Worm (Caenorhabditis elegans) whole organism, midembryonic: Measurements from ENCODE around the gene nstp-1.

ENCODE experiments used
- T22C8.4 ChIP-seq: fragments of 200-800 bp; sonication (Bioruptor generic); IDR thresholded peaks from 2 replicates; pipeline ENCODE4 v1.3.6; 2022; ENCODE audit warnings: missing genetic modification characterization, missing compliant biosample characterization
- cog-1 ChIP-seq: sonication (generic microtip); optimal IDR thresholded peaks from 2 replicates; lab custom pipeline; 2016; ENCODE audit warnings: missing genetic modification characterization, missing compliant biosample characterization
- flt-1 ChIP-seq: fragments of 200-800 bp; sonication (Bioruptor generic); IDR thresholded peaks from 2 replicates; pipeline ENCODE4 v1.3.6; 2022; ENCODE audit warnings: missing genetic modification characterization, missing compliant biosample characterization
- klf-2 ChIP-seq: fragments of 200-800 bp; sonication (Bioruptor generic); conservative IDR thresholded peaks from 2 replicates; pipeline ENCODE4 v1.3.6; 2022; ENCODE audit warnings: missing genetic modification reagents, missing genetic modification characterization, missing compliant biosample characterization
- med-1 ChIP-seq: sonication (generic microtip); optimal IDR thresholded peaks from 2 replicates; lab custom pipeline; 2017; ENCODE audit warnings: missing genetic modification characterization, mild to moderate bottlenecking, missing compliant biosample characterization, antibody characterized with exemption, missing genetic modification reagents; ENCODE audit not compliant: insufficient read depth
- ref-1 ChIP-seq: fragments of 200-800 bp; sonication (Bioruptor generic); conservative IDR thresholded peaks from 2 replicates; pipeline ENCODE4 v1.3.6; 2022; ENCODE audit warnings: missing genetic modification reagents, missing genetic modification characterization, missing compliant biosample characterization
- tab-1 ChIP-seq: fragments of 200-800 bp; sonication (Bioruptor generic); IDR thresholded peaks from 2 replicates; pipeline ENCODE4 v1.3.6; 2022; ENCODE audit warnings: missing genetic modification characterization, missing compliant biosample characterization
- ztf-23 ChIP-seq: fragments of 200-800 bp; sonication (Bioruptor generic); IDR thresholded peaks from 2 replicates; pipeline ENCODE4 v1.3.6; 2022; ENCODE audit warnings: missing genetic modification reagents, missing genetic modification characterization, missing compliant biosample characterization
- ztf-29 ChIP-seq: fragments of 200-800 bp; sonication (Bioruptor generic); IDR thresholded peaks from 2 replicates; pipeline ENCODE4 v1.3.6; 2022; ENCODE audit warnings: missing genetic modification reagents, missing genetic modification characterization, missing compliant biosample characterization

The nstp-1 gene

DNA sequence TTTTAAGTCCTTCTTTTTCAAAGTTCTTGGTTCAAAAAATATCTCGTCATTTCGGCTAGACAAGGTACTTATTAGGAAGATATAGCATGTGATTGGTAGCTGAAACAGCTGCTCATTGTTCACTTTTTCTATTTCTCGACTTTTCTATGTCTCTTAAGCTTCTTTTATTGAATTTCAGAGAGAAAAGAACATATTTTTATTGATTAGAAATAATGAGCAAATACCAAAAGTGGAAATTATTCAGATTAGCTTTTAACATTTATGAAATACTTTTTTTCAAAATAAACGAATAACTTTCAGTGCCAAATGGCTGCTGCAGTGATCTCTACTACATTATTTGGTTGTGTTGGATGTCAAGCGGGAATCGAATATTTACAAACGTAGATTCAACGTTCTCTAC, at the start of gene nstp-1:
Gene nstp-1, plus strand, starts transcription at position 301 of the 400 bp plus-strand sequence.
- TF ChIP-seq ref-1 (GFP tag; lab: Robert Waterston, UW) = no peak
- TF ChIP-seq ztf-23 (GFP tag; lab: Robert Waterston, UW) = no peak
- no peak for TF ChIP-seq med-1
- TF ChIP-seq cog-1 (tag; lab: Kevin White, UChicago) = no peak
- no peak for TF ChIP-seq ztf-29 (GFP tag; lab: Robert Waterston, UW)
- TF ChIP-seq klf-2 (GFP tag; lab: Robert Waterston, UW) = no peak
- TF ChIP-seq tab-1 (GFP tag; lab: Robert Waterston, UW) = no peak
- no peak for TF ChIP-seq T22C8.4 (GFP tag; lab: Robert Waterston, UW)
- no peak for TF ChIP-seq flt-1 (GFP tag; lab: Robert Waterston, UW)

DNA sequence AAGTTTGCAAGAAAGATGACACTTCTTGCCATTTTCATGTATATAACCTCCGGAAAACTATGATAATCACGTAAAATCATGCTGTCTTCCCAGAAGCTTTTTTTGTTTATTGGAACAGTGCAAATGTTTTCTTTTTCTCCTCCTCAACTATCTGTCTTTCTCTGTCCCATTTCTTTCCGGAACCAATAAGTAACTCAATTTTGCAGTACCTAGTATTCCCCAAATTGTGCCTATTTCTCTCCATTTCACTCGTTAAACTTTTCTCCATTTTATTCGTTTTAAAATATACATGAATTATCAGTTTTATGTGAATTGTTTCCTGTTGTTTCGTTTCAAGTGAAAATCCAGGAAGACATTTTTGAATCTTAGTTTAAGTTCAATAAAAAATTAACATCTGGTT, 41.2 kb upstream of the nstp-1 start:
- no peak for TF ChIP-seq ztf-23 (GFP tag; lab: Robert Waterston, UW)
- TF ChIP-seq med-1 = no peak
- TF ChIP-seq flt-1 (GFP tag; lab: Robert Waterston, UW) = no peak
- no peak for TF ChIP-seq ref-1 (GFP tag; lab: Robert Waterston, UW)
- TF ChIP-seq T22C8.4 (GFP tag; lab: Robert Waterston, UW) = no peak
- TF ChIP-seq ztf-29 (GFP tag; lab: Robert Waterston, UW) = no peak
- TF ChIP-seq cog-1 (tag; lab: Kevin White, UChicago) = no peak
- no peak for TF ChIP-seq tab-1 (GFP tag; lab: Robert Waterston, UW)
- no peak for TF ChIP-seq klf-2 (GFP tag; lab: Robert Waterston, UW)

DNA sequence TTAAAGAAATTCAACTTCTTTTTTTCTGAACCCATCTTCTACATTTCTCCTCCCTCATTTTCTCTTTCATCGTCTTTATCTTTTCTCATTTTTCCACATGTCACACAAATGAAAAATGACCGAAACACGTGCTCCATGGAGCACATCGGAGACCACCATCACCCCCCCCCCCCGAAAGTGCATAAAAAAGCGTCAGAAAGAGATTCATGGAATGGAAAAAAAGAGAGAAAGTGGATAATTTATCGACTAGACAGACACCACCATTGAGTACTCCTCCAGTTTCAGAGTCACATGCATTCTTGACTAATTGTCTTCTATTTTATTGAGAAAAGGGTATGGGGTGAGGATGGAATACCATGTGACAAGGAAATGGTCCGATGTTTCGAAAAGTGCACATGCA, 37.5 kb upstream of the nstp-1 start:
- no peak for TF ChIP-seq flt-1 (GFP tag; lab: Robert Waterston, UW)
- no peak for TF ChIP-seq tab-1 (GFP tag; lab: Robert Waterston, UW)
- TF ChIP-seq med-1 = no peak
- TF ChIP-seq T22C8.4 (GFP tag; lab: Robert Waterston, UW) = no peak
- TF ChIP-seq cog-1 (tag; lab: Kevin White, UChicago) = no peak
- TF ChIP-seq ztf-23 (GFP tag; lab: Robert Waterston, UW) = no peak
- TF ChIP-seq klf-2 (GFP tag; lab: Robert Waterston, UW) = no peak
- no peak for TF ChIP-seq ref-1 (GFP tag; lab: Robert Waterston, UW)
- TF ChIP-seq ztf-29 (GFP tag; lab: Robert Waterston, UW) = no peak

DNA sequence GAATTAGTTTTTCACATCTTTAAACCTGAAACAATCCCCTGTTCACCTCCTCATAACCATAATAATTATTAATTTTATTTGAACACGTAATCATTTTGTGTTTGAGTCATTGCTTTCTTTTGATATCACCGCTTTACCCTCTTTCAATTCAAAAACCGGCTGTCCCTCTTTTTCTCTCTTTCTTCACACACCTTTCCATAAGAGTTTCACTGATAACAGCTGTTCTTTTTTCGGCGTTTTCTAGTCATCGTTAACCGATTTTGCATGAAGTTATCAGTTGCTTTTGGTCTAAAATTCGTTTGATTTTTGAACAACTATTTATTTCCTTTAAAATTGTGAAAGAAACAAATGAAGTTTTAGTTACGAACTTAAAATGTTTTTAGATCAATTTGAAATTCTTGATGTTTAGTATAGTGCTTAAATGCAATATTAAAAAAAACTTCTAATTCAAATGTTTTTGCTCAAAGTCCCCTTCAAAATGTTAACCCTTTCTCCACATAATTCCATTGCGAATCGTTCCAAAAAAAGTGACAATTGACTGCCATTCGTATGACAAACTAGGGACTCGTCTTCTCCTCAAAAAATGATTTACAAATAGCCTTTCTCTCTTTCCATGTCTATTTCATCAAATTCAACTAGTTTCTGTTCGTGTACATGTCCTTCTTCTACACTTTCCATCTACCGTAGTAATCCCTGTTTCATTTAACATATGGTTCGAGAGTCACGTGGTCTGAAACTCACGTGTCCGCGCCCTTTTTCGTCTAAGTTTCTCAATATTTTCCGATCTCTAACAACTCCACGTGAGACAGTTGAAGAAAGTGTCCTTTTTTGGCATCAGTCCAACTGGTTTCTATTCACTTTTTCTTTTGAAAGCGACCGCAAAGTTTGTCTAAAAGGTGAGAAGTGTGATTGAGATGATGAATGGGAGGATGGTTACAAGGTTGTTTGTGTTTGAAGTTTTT, 35.3 kb upstream of the nstp-1 start:
- TF ChIP-seq cog-1 (tag; lab: Kevin White, UChicago) = no peak
- no peak for TF ChIP-seq med-1
- no peak for TF ChIP-seq tab-1 (GFP tag; lab: Robert Waterston, UW)
- TF ChIP-seq ref-1 (GFP tag; lab: Robert Waterston, UW) = no peak
- no peak for TF ChIP-seq ztf-23 (GFP tag; lab: Robert Waterston, UW)
- TF ChIP-seq flt-1 (GFP tag; lab: Robert Waterston, UW) = no peak
- TF ChIP-seq ztf-29 (GFP tag; lab: Robert Waterston, UW) = no peak

DNA sequence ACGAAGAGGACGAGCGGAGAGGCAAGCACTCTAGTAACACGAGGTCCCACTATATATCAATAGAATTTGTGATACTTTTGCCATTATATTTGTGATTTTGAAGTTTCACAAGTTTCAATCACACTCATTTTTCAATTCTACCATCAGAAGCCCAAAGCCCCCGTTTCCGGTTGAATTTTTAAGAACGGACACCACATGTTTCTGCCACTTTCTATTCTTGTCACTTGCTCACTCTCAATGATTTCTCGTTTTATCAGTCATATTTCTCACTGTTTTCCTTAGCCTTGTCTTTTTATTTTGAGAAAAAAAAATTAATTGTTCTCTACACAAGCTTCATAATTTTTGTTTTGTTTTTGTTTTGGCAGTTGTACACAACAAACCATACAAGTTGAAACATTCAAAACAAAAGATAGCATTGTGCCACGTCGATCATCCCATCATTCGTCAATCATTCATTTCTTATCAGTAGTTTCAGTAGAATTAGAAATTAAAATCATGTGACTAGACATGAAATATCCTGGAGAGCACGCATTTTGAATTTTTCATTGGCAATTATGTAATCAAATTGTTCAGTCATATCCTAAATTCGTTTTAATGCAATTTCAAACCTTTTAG, 32.6 kb upstream of the nstp-1 start:
- TF ChIP-seq ref-1 (GFP tag; lab: Robert Waterston, UW) = no peak
- no peak for TF ChIP-seq cog-1 (tag; lab: Kevin White, UChicago)
- no peak for TF ChIP-seq flt-1 (GFP tag; lab: Robert Waterston, UW)
- no peak for TF ChIP-seq ztf-23 (GFP tag; lab: Robert Waterston, UW)

DNA sequence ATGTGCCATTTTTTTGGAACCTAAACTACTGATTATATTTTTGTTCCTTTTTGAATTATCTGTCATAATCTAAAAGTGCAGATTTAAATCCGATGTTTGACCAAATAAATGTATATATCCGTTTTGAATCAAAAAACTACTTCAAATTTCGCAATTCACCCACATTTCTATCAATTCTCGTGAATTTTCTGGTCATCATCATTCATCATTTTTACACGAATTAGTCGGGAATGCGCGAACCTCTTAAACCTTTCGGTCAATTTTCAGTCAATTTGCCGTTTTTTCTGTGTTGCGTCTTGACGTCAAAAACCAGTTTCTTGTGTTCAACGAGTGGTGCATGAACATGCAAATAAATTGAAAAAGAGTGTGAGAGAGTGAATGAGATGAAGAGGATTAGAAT, 30.5 kb upstream of the nstp-1 start:
- no peak for TF ChIP-seq klf-2 (GFP tag; lab: Robert Waterston, UW)
- TF ChIP-seq ref-1 (GFP tag; lab: Robert Waterston, UW) = no peak
- no peak for TF ChIP-seq tab-1 (GFP tag; lab: Robert Waterston, UW)
- TF ChIP-seq med-1 = no peak
- TF ChIP-seq ztf-29 (GFP tag; lab: Robert Waterston, UW) = no peak
- no peak for TF ChIP-seq ztf-23 (GFP tag; lab: Robert Waterston, UW)
- no peak for TF ChIP-seq cog-1 (tag; lab: Kevin White, UChicago)
- TF ChIP-seq T22C8.4 (GFP tag; lab: Robert Waterston, UW) = no peak
- TF ChIP-seq flt-1 (GFP tag; lab: Robert Waterston, UW) = no peak

DNA sequence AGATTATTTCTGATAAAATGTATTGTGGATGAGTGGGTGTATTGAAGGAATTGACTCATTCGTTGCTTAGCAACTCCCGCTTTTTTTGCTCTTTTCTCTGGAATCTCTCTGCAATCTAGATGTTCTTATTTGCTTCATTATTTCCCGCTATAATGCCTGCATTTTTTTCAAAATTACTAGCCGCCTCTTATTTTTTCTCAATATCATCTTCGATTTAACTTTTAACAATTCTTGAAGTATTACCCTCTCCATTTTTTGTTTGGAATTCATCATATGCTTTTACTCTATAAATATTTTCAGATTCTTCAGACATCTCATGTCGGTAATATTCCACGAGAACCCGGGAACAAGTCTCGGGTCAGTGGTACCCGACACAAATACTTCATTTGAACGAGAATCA, 28.5 kb upstream of the nstp-1 start, which contains the start of gene tpra-1:
Gene tpra-1, plus strand, starts transcription at position 301 of the 400 bp plus-strand sequence.
- TF ChIP-seq ztf-29 (GFP tag; lab: Robert Waterston, UW) (no peak), cog-1 (tag; lab: Kevin White, UChicago) (no peak), ztf-23 (GFP tag; lab: Robert Waterston, UW) (no peak), T22C8.4 (GFP tag; lab: Robert Waterston, UW) (no peak), ref-1 (GFP tag; lab: Robert Waterston, UW) (no peak), tab-1 (GFP tag; lab: Robert Waterston, UW) (no peak), flt-1 (GFP tag; lab: Robert Waterston, UW) (no peak), klf-2 (GFP tag; lab: Robert Waterston, UW) (no peak), med-1 (no peak)

DNA sequence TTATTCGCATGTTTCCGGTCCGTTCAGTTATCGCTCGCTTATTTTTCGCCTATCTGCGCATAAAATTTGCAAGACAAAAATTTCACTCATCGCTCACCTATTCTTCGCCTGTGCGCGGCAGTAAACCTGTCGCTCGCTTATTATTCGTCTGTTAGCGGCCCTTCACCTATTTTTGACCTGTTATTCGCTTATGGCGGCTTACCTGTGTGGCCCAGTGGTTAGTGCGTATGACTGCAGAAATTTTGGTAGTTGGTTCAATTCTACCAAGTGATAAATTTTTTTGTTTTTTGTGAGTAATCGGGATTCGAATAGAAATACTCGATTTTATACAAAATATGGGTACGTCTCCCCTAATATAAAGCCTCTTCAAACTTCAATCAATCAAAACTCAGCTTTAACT, 20.6 kb upstream of the nstp-1 start:
- TF ChIP-seq tab-1 (GFP tag; lab: Robert Waterston, UW) (peak; percentile 90), ref-1 (GFP tag; lab: Robert Waterston, UW) (peak; percentile 72), klf-2 (GFP tag; lab: Robert Waterston, UW) (peak; percentile 82), ztf-29 (GFP tag; lab: Robert Waterston, UW) (peak; percentile 88), ztf-23 (GFP tag; lab: Robert Waterston, UW) (peak; percentile 82), T22C8.4 (GFP tag; lab: Robert Waterston, UW) (peak; percentile 79)
